Fruit fly (Drosophila melanogaster) whole organism, larva: Measurements from ENCODE around the gene CG31251.

ENCODE experiments used
- noc ChIP-seq: fragments of 200-800 bp; sonication (Bioruptor generic); optimal IDR thresholded peaks from 3 replicates; lab custom pipeline; 2019; ENCODE audit warnings: missing biosample characterization, mild to moderate bottlenecking, missing genetic modification characterization, moderate library complexity

Gene CG31251

DNA sequence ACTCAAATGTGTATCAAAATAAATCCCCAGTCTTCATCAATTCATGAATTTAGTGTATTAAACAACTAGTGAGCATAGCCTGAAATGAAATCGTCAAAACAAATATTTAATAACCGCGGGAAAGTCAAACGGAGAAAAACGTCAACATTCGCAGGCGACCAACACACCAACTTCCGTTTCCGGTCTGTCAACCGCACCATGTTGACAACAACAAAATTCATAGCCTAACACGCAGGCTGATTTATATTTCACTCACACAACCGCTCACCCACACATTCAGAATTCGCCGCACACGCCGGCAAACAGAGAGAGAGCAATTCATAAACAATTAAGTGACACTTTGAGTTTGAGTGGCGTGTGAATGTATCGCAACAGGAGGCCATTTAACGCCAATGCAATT lies 29.7 kb downstream of the CG31251 start:
- TF ChIP-seq noc (tag; lab: Kevin White, UChicago): no peak

DNA sequence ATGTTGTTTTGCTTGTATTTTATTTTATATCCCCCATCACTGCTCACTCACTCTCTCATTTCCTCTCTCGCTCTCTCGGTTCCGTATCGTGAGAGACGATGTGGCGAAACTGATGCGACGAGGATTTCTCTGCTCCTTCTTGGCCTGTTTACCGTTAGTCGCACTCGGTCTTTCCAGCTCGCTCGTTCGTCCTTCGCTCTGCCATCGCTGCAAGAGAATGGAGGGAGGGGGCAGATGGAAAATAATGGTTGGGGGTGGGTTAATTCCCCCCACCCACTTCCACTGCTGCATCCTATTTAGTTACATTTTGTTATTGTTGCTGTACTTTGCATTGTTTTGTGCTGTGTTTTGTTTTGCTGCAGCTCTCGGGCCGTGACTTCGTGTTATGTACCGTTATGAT lies 30.8 kb downstream of the CG31251 start:
- no peak for TF ChIP-seq noc (tag; lab: Kevin White, UChicago)

DNA sequence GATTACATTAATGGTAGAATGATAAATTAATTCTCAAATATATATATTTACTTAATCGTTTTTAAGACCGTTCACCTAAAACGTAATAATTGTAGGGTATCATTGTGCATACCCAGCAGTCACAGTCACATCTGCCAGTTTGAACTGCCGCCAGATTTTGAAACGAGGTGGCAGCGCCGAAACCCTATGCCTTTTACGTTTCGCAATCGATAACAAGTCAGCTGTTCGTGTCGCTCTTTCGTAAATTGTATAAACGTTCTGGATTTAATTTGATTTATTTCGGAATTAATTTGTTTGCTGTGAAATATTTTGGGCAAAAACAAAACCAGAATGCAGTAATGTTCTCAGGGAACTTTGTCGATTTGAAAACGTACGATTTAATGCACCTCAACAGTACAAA lies 37.3 kb downstream of the CG31251 start, which contains the start of gene CG14322:
TSS of gene CG14322 (plus strand) at position 236 of the 400 bp plus-strand sequence.
- TF ChIP-seq noc (tag; lab: Kevin White, UChicago): no peak

DNA sequence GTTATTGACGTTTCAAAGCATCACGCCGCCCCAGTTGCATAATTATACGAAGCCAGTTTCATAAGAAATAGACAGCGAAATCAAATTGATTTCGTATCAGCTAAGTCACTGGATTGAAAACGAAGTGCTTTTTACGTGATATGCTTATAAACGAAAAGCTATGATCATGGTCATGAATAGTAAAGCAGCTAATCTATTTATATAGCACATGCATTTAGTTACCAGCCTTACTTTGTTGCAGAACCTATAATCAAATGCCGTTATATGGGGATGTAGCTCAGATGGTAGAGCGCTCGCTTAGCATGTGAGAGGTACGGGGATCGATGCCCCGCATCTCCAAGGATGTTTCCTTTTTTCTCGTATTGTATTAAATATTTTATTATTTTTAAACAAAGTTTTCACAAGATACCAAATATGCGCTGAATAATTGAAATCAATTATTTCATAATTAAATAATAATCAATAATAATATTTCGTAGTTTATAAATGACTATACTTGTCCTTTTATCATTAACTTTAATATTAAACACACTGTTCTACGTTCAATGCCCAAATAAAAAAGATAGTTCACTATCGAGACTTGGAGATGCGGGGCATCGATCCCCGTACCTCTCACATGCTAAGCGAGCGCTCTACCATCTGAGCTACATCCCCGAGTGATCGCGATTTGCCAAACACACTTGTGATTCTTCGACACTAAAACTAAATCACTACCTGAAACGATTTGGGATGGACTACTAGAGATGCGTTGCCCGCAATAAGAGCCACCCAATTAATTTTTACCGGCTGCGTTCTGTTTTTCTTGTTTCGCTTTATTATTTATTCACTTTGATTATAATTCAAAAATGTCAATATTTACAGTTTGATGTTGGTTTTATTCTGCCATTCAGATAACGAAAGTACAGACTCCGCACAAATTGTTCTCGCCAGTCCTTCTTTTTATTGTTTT lies 38.3 kb downstream of the CG31251 start:
- TF ChIP-seq noc (tag; lab: Kevin White, UChicago): no peak

DNA sequence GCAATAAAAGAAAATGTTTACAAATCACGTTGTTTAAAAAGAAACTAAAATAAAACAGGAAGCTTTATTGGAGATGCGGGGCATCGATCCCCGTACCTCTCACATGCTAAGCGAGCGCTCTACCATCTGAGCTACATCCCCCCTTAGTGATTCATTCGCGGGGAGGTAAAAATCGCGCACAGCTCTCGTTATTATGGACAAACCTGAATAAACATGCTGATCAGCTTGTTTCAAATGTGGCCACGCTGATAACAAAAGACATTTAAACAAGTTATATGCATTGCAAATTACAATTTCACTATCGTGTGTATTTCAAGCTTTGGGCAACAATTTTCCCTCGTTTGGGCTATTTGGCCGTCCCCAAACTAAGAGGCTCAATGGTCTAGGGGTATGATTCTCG lies 39.5 kb downstream of the CG31251 start:
- TF ChIP-seq noc (tag; lab: Kevin White, UChicago): no peak

DNA sequence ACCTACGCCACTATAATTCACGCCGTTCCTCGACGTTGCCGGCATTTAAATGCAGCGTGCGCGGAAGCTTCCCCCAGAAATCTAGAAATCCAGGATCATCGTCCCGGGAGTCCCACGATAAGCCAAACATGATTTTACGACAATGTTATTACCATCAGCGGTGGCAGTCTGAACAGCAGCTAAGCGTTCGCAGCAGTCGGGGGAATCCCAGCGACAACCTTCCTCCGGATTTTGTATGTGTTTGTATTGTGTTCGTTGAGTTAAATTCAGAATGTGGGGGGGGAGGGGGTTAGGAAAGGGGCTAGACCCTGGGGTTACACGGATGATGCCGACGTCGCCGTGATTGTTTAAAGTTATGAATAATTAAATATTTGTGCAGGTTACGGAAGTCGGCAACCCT lies 40.7 kb downstream of the CG31251 start:
- no peak for TF ChIP-seq noc (tag; lab: Kevin White, UChicago)
